Worm (Caenorhabditis elegans) whole organism, L1 larva: Measurements from ENCODE around the gene str-200.

ENCODE experiments used
- alr-1 ChIP-seq: fragments of 200-800 bp; sonication (Bioruptor generic); optimal IDR thresholded peaks from 2 replicates; lab custom pipeline; 2018; ENCODE audit warnings: borderline replicate concordance, mild to moderate bottlenecking, missing genetic modification characterization, missing compliant biosample characterization
- ces-1 ChIP-seq: fragments of 150-350 bp; optimal IDR thresholded peaks from 2 replicates; lab custom pipeline; 2014; ENCODE audit warnings: missing biosample characterization, missing genetic modification reagents, missing genetic modification characterization
- hlh-4 ChIP-seq: sonication (generic microtip); optimal IDR thresholded peaks from 2 replicates; lab custom pipeline; 2016; ENCODE audit warnings: mild to moderate bottlenecking, missing genetic modification characterization, missing compliant biosample characterization
- lin-15B ChIP-seq: fragments of 150-350 bp; sonication (generic microtip); optimal IDR thresholded peaks from 3 replicates; lab custom pipeline; 2014; ENCODE audit warnings: missing biosample characterization, missing genetic modification characterization
- mdl-1 ChIP-seq, 2 experiments: fragments of 150-350 bp; optimal IDR thresholded peaks; 2 replicates each; lab custom pipeline; 2014 to 2017; ENCODE audit warnings: missing biosample characterization in 2 of 2, missing genetic modification characterization in 2 of 2, inconsistent platforms in 1 of 2
- mef-2 ChIP-seq: fragments of 150-350 bp; optimal IDR thresholded peaks from 2 replicates; lab custom pipeline; 2014; ENCODE audit warnings: missing biosample characterization, missing genetic modification characterization
- nhr-11 ChIP-seq: fragments of 150-350 bp; optimal IDR thresholded peaks from 2 replicates; lab custom pipeline; 2014; ENCODE audit warnings: missing biosample characterization, missing genetic modification characterization
- nhr-77 ChIP-seq: fragments of 150-350 bp; optimal IDR thresholded peaks from 2 replicates; lab custom pipeline; 2014; ENCODE audit warnings: missing biosample characterization, missing genetic modification characterization
- rnt-1 ChIP-seq: sonication (generic microtip); optimal IDR thresholded peaks from 2 replicates; lab custom pipeline; 2016; ENCODE audit warnings: mild to moderate bottlenecking, missing genetic modification characterization, moderate library complexity, missing compliant biosample characterization
- unc-62 ChIP-seq: fragments of 150-350 bp; optimal IDR thresholded peaks from 2 replicates; lab custom pipeline; 2014; ENCODE audit warnings: missing biosample characterization, missing genetic modification reagents, missing genetic modification characterization
- unc-98 ChIP-seq: fragments of 200-800 bp; sonication (Bioruptor generic); IDR thresholded peaks from 2 replicates; pipeline ENCODE4 v1.3.6; 2022; ENCODE audit warnings: missing genetic modification characterization, missing compliant biosample characterization
- vab-15 ChIP-seq: sonication (generic microtip); optimal IDR thresholded peaks from 2 replicates; lab custom pipeline; 2017; ENCODE audit warnings: missing genotype, mild to moderate bottlenecking, missing genetic modification characterization, missing compliant biosample characterization

- no peak for TF ChIP-seq unc-62 (GFP tag; lab: Kevin White, UChicago)
- TF ChIP-seq rnt-1: no peak
- no peak for TF ChIP-seq ces-1 (GFP tag; lab: Kevin White, UChicago)
- TF ChIP-seq alr-1 (tag; lab: Kevin White, UChicago): no peak
- TF ChIP-seq unc-98 (GFP tag; lab: Robert Waterston, UW): no peak
- TF ChIP-seq nhr-11 (tag; lab: Kevin White, UChicago): no peak
- TF ChIP-seq mdl-1 (tag; optimal IDR thresholded peaks at IDR 0.05; lab: Kevin White, UChicago): no peak
- no peak for TF ChIP-seq mef-2 (tag; lab: Kevin White, UChicago)
- TF ChIP-seq hlh-4 (tag; lab: Kevin White, UChicago): no peak
- no peak for TF ChIP-seq lin-15B (tag; lab: Kevin White, UChicago)
- TF ChIP-seq vab-15 (tag; lab: Kevin White, UChicago): no peak
- TF ChIP-seq nhr-77 (tag; lab: Kevin White, UChicago): no peak
Observed at ce11 chrV:17486034-17486433, 28.1 kb upstream of the str-200 start, which contains the start of gene scl-24.
